Worm (Caenorhabditis elegans): Measurements from ENCODE around the gene rip-1.

DNA sequence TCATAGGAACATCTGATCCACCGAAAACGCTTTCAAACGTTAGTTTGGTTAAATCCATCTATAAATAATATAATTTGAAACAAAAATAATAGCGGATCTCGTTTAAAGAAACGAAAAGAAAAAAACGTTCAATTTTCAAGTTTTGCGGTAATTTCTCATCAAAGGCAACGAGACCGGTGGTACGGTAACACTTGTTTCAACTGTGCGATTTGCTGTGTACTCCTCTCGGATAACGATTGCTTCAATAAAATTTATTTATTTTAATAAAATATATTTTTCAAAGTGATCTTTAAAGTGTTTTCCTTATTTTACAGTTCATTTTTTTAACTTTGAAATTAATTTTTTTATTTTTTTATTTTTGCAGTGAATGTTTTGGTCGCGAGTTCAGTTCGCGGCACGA, 40.0 kb downstream of the rip-1 start, which contains the start of the genes rde-4 and cox-14:
- TF ChIP-seq F13H6.1 (tag; optimal IDR thresholded peaks at IDR 0.05) (no peak), sox-4 (tag; optimal IDR thresholded peaks at IDR 0.05) (no peak), ref-2 (tag; optimal IDR thresholded peaks at IDR 0.05) (no peak), hlh-8 (tag; optimal IDR thresholded peaks at IDR 0.05) (no peak), pqm-1 (tag; optimal IDR thresholded peaks at IDR 0.05) (no peak), ceh-9 (tag; optimal IDR thresholded peaks at IDR 0.05) (no peak), nfya-1 (tag; optimal IDR thresholded peaks at IDR 0.05) (peak; percentile 77), pax-1 (tag; optimal IDR thresholded peaks at IDR 0.05) (no peak), tbx-7 (tag; optimal IDR thresholded peaks at IDR 0.05) (no peak), che-1 (tag; optimal IDR thresholded peaks at IDR 0.05) (no peak)
